Worm (Caenorhabditis elegans) whole organism, young adult: ENCODE measurements around the gene sre-32.

Source experiments
- D2030.7 ChIP-seq: fragments of 200-800 bp; sonication (Bioruptor generic); IDR thresholded peaks from 2 replicates; pipeline ENCODE4 v1.3.6; 2022; ENCODE audit warnings: missing genetic modification reagents, missing genetic modification characterization, missing compliant biosample characterization
- F49E8.2 ChIP-seq: sonication (generic microtip); optimal IDR thresholded peaks from 3 replicates; lab custom pipeline; 2017; ENCODE audit warnings: missing genetic modification characterization, mild to moderate bottlenecking, missing compliant biosample characterization, antibody characterized with exemption, moderate library complexity; ENCODE audit not compliant: insufficient read depth
- F52B5.7 ChIP-seq: sonication (generic microtip); optimal IDR thresholded peaks from 2 replicates; lab custom pipeline; 2016; ENCODE audit warnings: mild to moderate bottlenecking, missing genetic modification characterization, missing compliant biosample characterization
- K12H6.12 ChIP-seq: fragments of 200-800 bp; sonication (Bioruptor generic); optimal IDR thresholded peaks from 2 replicates; lab custom pipeline; 2018; ENCODE audit warnings: mild to moderate bottlenecking, missing genetic modification characterization, missing compliant biosample characterization
- Y53G8AR.9 ChIP-seq: fragments of 200-800 bp; sonication (Bioruptor generic); conservative IDR thresholded peaks from 2 replicates; pipeline ENCODE4 v1.3.6; 2022; ENCODE audit warnings: missing genetic modification reagents, missing genetic modification characterization, missing compliant biosample characterization
- Y56A3A.18 ChIP-seq: fragments of 200-800 bp; sonication (Bioruptor generic); IDR thresholded peaks from 2 replicates; pipeline ENCODE4 v1.3.6; 2022; ENCODE audit warnings: missing genetic modification reagents, missing genetic modification characterization, missing compliant biosample characterization
- Y67H2A.10 ChIP-seq: fragments of 200-800 bp; sonication (Bioruptor generic); conservative IDR thresholded peaks from 2 replicates; pipeline ENCODE4 v1.3.6; 2022; ENCODE audit warnings: missing genetic modification reagents, missing genetic modification characterization, missing compliant biosample characterization
- Y79H2A.3 ChIP-seq: fragments of 200-800 bp; sonication (Bioruptor generic); conservative IDR thresholded peaks from 2 replicates; pipeline ENCODE4 v1.3.6; 2022; ENCODE audit warnings: missing genetic modification reagents, missing genetic modification characterization, missing compliant biosample characterization
- ama-1 ChIP-seq, 3 experiments: fragments of 150-350 bp in 1 of 3; sonication (generic microtip) in 2 of 3; optimal IDR thresholded peaks; 2 replicates each; lab custom pipeline; 2014 to 2018; ENCODE audit warnings: missing biosample characterization in 2 of 3, missing genetic modification characterization in 2 of 3, missing genetic modification reagents in 2 of 3
- athp-1 ChIP-seq: sonication (generic microtip); optimal IDR thresholded peaks from 2 replicates; lab custom pipeline; 2017; ENCODE audit warnings: mild to moderate bottlenecking, missing genetic modification characterization, missing compliant biosample characterization
- attf-6 ChIP-seq: fragments of 200-800 bp; sonication (Bioruptor generic); IDR thresholded peaks from 2 replicates; pipeline ENCODE4 v1.3.6; 2022; ENCODE audit warnings: missing genetic modification reagents, missing genetic modification characterization, missing compliant biosample characterization
- bed-1 ChIP-seq: fragments of 200-800 bp; sonication (Bioruptor generic); IDR thresholded peaks from 2 replicates; pipeline ENCODE4 v1.3.6; 2022; ENCODE audit warnings: missing genetic modification reagents, missing genetic modification characterization, missing compliant biosample characterization
- ceh-27 ChIP-seq: fragments of 200-800 bp; sonication (Bioruptor generic); optimal IDR thresholded peaks from 2 replicates; lab custom pipeline; 2018; ENCODE audit warnings: mild to moderate bottlenecking, missing genetic modification characterization, moderate library complexity, missing compliant biosample characterization
- ceh-58 ChIP-seq: fragments of 200-800 bp; sonication (Bioruptor generic); IDR thresholded peaks from 2 replicates; pipeline ENCODE4 v1.3.6; 2022; ENCODE audit warnings: missing genetic modification characterization, missing compliant biosample characterization
- ceh-79 ChIP-seq: sonication (generic microtip); optimal IDR thresholded peaks from 2 replicates; lab custom pipeline; 2017; ENCODE audit warnings: mild to moderate bottlenecking, missing genetic modification characterization, missing compliant biosample characterization
- ceh-91 ChIP-seq: fragments of 200-800 bp; sonication (Bioruptor generic); IDR thresholded peaks from 2 replicates; pipeline ENCODE4 v1.3.6; 2022; ENCODE audit warnings: missing genetic modification reagents, missing genetic modification characterization, missing compliant biosample characterization
- dox-1 ChIP-seq: fragments of 200-800 bp; sonication (Bioruptor generic); IDR thresholded peaks from 2 replicates; pipeline ENCODE4 v1.3.6; 2022; ENCODE audit warnings: missing genetic modification reagents, missing genetic modification characterization, missing compliant biosample characterization
- fkh-3 ChIP-seq: sonication (generic microtip); optimal IDR thresholded peaks from 2 replicates; lab custom pipeline; 2016; ENCODE audit warnings: mild to moderate bottlenecking, missing genetic modification characterization, missing compliant biosample characterization
- hlh-26 ChIP-seq: fragments of 200-800 bp; sonication (Bioruptor generic); conservative IDR thresholded peaks from 2 replicates; pipeline ENCODE4 v1.3.6; 2022; ENCODE audit warnings: missing genetic modification reagents, missing genetic modification characterization, missing compliant biosample characterization
- hrde-1 ChIP-seq: sonication (generic microtip); optimal IDR thresholded peaks from 2 replicates; lab custom pipeline; 2016; ENCODE audit warnings: missing genetic modification characterization, mild to moderate bottlenecking, missing compliant biosample characterization, moderate library complexity, missing genotype, missing genetic modification reagents, borderline replicate concordance
- lin-35 ChIP-seq, 3 experiments: fragments of 150-350 bp in 2 of 3; sonication (generic microtip) in 1 of 3; optimal IDR thresholded peaks; 2 replicates each; lab custom pipeline; 2014 to 2018; ENCODE audit warnings: missing biosample characterization in 3 of 3, missing genetic modification characterization in 3 of 3, missing genetic modification reagents in 3 of 3
- lir-1 ChIP-seq: fragments of 200-800 bp; sonication (Bioruptor generic); conservative IDR thresholded peaks from 2 replicates; pipeline ENCODE4 v1.3.6; 2022; ENCODE audit warnings: missing genetic modification reagents, missing genetic modification characterization, missing compliant biosample characterization
- madf-3 ChIP-seq: fragments of 200-800 bp; sonication (Bioruptor generic); IDR thresholded peaks from 2 replicates; pipeline ENCODE4 v1.3.6; 2022; ENCODE audit warnings: missing genetic modification reagents, missing genetic modification characterization, missing compliant biosample characterization
- mxl-1 ChIP-seq: sonication (generic microtip); optimal IDR thresholded peaks from 2 replicates; lab custom pipeline; 2016; ENCODE audit warnings: missing genetic modification characterization, missing compliant biosample characterization
- nfya-2 ChIP-seq: fragments of 200-800 bp; sonication (Bioruptor generic); IDR thresholded peaks from 2 replicates; pipeline ENCODE4 v1.3.6; 2022; ENCODE audit warnings: missing genetic modification reagents, missing genetic modification characterization, missing compliant biosample characterization
- nfyb-1 ChIP-seq: fragments of 200-800 bp; sonication (Bioruptor generic); IDR thresholded peaks from 2 replicates; pipeline ENCODE4 v1.3.6; 2022; ENCODE audit warnings: missing genetic modification reagents, missing genetic modification characterization, missing compliant biosample characterization
- nhr-80 ChIP-seq: sonication (generic microtip); optimal IDR thresholded peaks from 2 replicates; lab custom pipeline; 2016; ENCODE audit warnings: missing genetic modification characterization, missing compliant biosample characterization
- sea-2 ChIP-seq: fragments of 200-800 bp; sonication (Bioruptor generic); IDR thresholded peaks from 2 replicates; pipeline ENCODE4 v1.3.6; 2022; ENCODE audit warnings: missing genetic modification characterization, missing compliant biosample characterization
- snpc-1.1 ChIP-seq: sonication (generic microtip); optimal IDR thresholded peaks from 2 replicates; lab custom pipeline; 2017; ENCODE audit warnings: missing genetic modification characterization, mild to moderate bottlenecking, missing compliant biosample characterization, antibody characterized with exemption, moderate library complexity, missing genotype, missing genetic modification reagents; ENCODE audit not compliant: insufficient read depth
- snpc-1.3 ChIP-seq: sonication (generic microtip); optimal IDR thresholded peaks from 2 replicates; lab custom pipeline; 2017; ENCODE audit warnings: missing genetic modification characterization, mild to moderate bottlenecking, missing compliant biosample characterization, antibody characterized with exemption, moderate library complexity, missing genotype, missing genetic modification reagents; ENCODE audit not compliant: insufficient read depth
- somi-1 ChIP-seq: fragments of 200-800 bp; sonication (Bioruptor generic); optimal IDR thresholded peaks from 2 replicates; lab custom pipeline; 2018; ENCODE audit warnings: mild to moderate bottlenecking, missing genetic modification characterization, missing compliant biosample characterization
- tbx-9 ChIP-seq: sonication (generic microtip); optimal IDR thresholded peaks from 2 replicates; lab custom pipeline; 2016; ENCODE audit warnings: borderline replicate concordance, missing genetic modification characterization, inconsistent platforms, missing compliant biosample characterization
- zfh-2 ChIP-seq: fragments of 200-800 bp; sonication (Bioruptor generic); conservative IDR thresholded peaks from 2 replicates; pipeline ENCODE4 v1.3.6; 2022; ENCODE audit warnings: missing genetic modification reagents, missing genetic modification characterization, missing compliant biosample characterization
- ztf-18 ChIP-seq: sonication (generic microtip); optimal IDR thresholded peaks from 2 replicates; lab custom pipeline; 2016; ENCODE audit warnings: missing genotype, mild to moderate bottlenecking, missing genetic modification characterization, missing compliant biosample characterization
- ztf-22 ChIP-seq: fragments of 200-800 bp; sonication (Bioruptor generic); optimal IDR thresholded peaks from 2 replicates; lab custom pipeline; 2018; ENCODE audit warnings: mild to moderate bottlenecking, missing genetic modification characterization, moderate library complexity, missing compliant biosample characterization
- ztf-26 ChIP-seq: sonication (generic microtip); optimal IDR thresholded peaks from 2 replicates; lab custom pipeline; 2017; ENCODE audit warnings: missing genetic modification characterization, missing compliant biosample characterization

The sre-32 gene

ce11 chrII:12481645-12482044 is 25.1 kb upstream of the sre-32 start:
- TF ChIP-seq athp-1 (tag; lab: Kevin White, UChicago) (no peak), lin-35 (GFP tag; optimal IDR thresholded peaks at IDR 0.05; lab: Kevin White, UChicago) (no peak), ztf-26 (tag; lab: Kevin White, UChicago) (no peak)

- TF ChIP-seq attf-6 (GFP tag; lab: Robert Waterston, UW), result no peak
- TF ChIP-seq hlh-26 (GFP tag; lab: Robert Waterston, UW), result no peak
- no peak for TF ChIP-seq F52B5.7 (tag; lab: Kevin White, UChicago)
- no peak for TF ChIP-seq ceh-58 (GFP tag; lab: Robert Waterston, UW)
- no peak for TF ChIP-seq F49E8.2 (tag; lab: Kevin White, UChicago)
- no peak for TF ChIP-seq tbx-9
- TF ChIP-seq ztf-22 (GFP tag; lab: Kevin White, UChicago), result no peak
- TF ChIP-seq Y67H2A.10, result no peak
- no peak for TF ChIP-seq snpc-1.3 (tag; lab: Kevin White, UChicago)
- TF ChIP-seq nhr-80 (tag; lab: Kevin White, UChicago), result no peak
- no peak for TF ChIP-seq ceh-79 (tag; lab: Kevin White, UChicago)
- TF ChIP-seq ceh-91, result no peak
- no peak for TF ChIP-seq D2030.7 (GFP tag; lab: Robert Waterston, UW)
- no peak for TF ChIP-seq ztf-18 (tag; lab: Kevin White, UChicago)
- no peak for TF ChIP-seq zfh-2
- no peak for TF ChIP-seq nfyb-1 (GFP tag; lab: Robert Waterston, UW)
- TF ChIP-seq ceh-27 (GFP tag; lab: Kevin White, UChicago), result no peak
- TF ChIP-seq madf-3, result no peak
Measured at ce11 chrII:12480811-12481210, 24.3 kb upstream of the sre-32 start, which contains the start of gene arrd-9. Gene arrd-9 (minus strand): TSS chrII:12480911.

DNA sequence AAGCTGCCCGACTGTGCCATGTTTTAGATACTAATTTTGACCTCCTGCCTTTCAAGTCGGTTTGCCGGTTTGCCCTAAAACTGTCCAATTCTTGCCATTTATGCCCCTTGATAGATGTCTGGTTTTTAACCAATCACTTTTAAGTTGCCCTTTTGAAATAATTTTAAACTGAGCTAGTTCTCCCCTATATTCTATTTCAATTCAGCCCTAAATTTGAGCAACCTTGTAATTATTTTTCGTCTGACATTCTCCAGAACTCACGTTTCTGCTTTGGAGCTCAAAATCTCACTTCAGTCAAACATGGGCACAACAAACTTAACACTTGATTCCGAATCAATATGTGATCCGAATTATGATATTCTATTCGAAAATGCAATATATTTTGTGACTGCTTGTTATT is 16.9 kb upstream of the sre-32 start, which contains the start of gene srg-17:
srg-17 (plus strand) TSS at position 301 of the 400 bp plus-strand sequence.
- TF ChIP-seq ama-1 (optimal IDR thresholded peaks at IDR 0.05; lab: Kevin White, UChicago) (no peak), ama-1 (GFP tag; optimal IDR thresholded peaks at IDR 0.05; lab: Kevin White, UChicago) (no peak), snpc-1.1 (tag; lab: Kevin White, UChicago) (no peak), ceh-91 (no peak), sea-2 (GFP tag; lab: Robert Waterston, UW) (no peak), fkh-3 (tag; lab: Kevin White, UChicago) (no peak), tbx-9 (no peak), K12H6.12 (no peak), Y53G8AR.9 (GFP tag; lab: Robert Waterston, UW) (no peak), mxl-1 (tag; lab: Kevin White, UChicago) (no peak), Y79H2A.3 (no peak), hrde-1 (tag; lab: Kevin White, UChicago) (no peak), nfya-2 (GFP tag; lab: Robert Waterston, UW) (no peak), lir-1 (GFP tag; lab: Robert Waterston, UW) (no peak), Y56A3A.18 (GFP tag; lab: Robert Waterston, UW) (no peak), somi-1 (no peak), bed-1 (GFP tag; lab: Robert Waterston, UW) (no peak), dox-1 (GFP tag; lab: Robert Waterston, UW) (no peak)
- TF ChIP-seq, all 124 proteins: peak for 0
